Fruit fly (Drosophila melanogaster): ENCODE data around the gene Upf1.

The Upf1 gene

dm6 chrX:11917056-11917633, 12.0 kb upstream of the Upf1 start, which contains the start of gene pot:
Gene pot, minus strand, starts transcription at chrX:11917260.
- TF ChIP-seq GATAd (GFP tag; optimal IDR thresholded peaks at IDR 0.05) = no peak
- no peak for TF ChIP-seq Hnf4 (GFP tag; optimal IDR thresholded peaks at IDR 0.05)
- TF ChIP-seq jim (GFP tag; optimal IDR thresholded peaks at IDR 0.05) = no peak
- TF ChIP-seq woc (GFP tag; optimal IDR thresholded peaks at IDR 0.05) = peak; percentile 14
- no peak for TF ChIP-seq brk (GFP tag; optimal IDR thresholded peaks at IDR 0.05)
- no peak for TF ChIP-seq ey (GFP tag; optimal IDR thresholded peaks at IDR 0.05)
- TF ChIP-seq dsf (GFP tag; optimal IDR thresholded peaks at IDR 0.05; ENCODE audit: borderline replicate concordance) = no peak
- TF ChIP-seq dl (GFP tag; optimal IDR thresholded peaks at IDR 0.05; ENCODE audit: insufficient read depth in 1 of 2, partially characterized antibody in 2 of 2) = peak in 1 of 2 experiments; percentile 33
- TF ChIP-seq Dif (GFP tag; optimal IDR thresholded peaks at IDR 0.05; ENCODE audit: partially characterized antibody) = peak; percentile 18
- no peak for TF ChIP-seq Dfd (GFP tag; optimal IDR thresholded peaks at IDR 0.05)
- peak; percentile 36 for TF ChIP-seq Hr83 (GFP tag; optimal IDR thresholded peaks at IDR 0.05; ENCODE audit: poor library complexity, severe bottlenecking)
- TF ChIP-seq Myc (optimal IDR thresholded peaks at IDR 0.05) = peak; percentile 61
- no peak for TF ChIP-seq Jra (GFP tag; optimal IDR thresholded peaks at IDR 0.05)
- no peak for TF ChIP-seq foxo (GFP tag; optimal IDR thresholded peaks at IDR 0.05)
- no peak for TF ChIP-seq sage (GFP tag; optimal IDR thresholded peaks at IDR 0.05)
- TF ChIP-seq HLH106 (tag; optimal IDR thresholded peaks at IDR 0.05) = no peak
- no peak for TF ChIP-seq CrebA (GFP tag; optimal IDR thresholded peaks at IDR 0.05; ENCODE audit: borderline replicate concordance)
- TF ChIP-seq OdsH (GFP tag; optimal IDR thresholded peaks at IDR 0.05) = no peak
- TF ChIP-seq dmrt93B (GFP tag; optimal IDR thresholded peaks at IDR 0.05) = no peak
- TF ChIP-seq fru (GFP tag; optimal IDR thresholded peaks at IDR 0.05) = no peak
- TF ChIP-seq Abd-B (GFP tag; optimal IDR thresholded peaks at IDR 0.05) = no peak
- no peak for TF ChIP-seq Hr78 (GFP tag; optimal IDR thresholded peaks at IDR 0.05)
- no peak for TF ChIP-seq sv (GFP tag; optimal IDR thresholded peaks at IDR 0.05)
- TF ChIP-seq Rel (GFP tag; optimal IDR thresholded peaks at IDR 0.05) = no peak
- no peak for TF ChIP-seq Rel (tag; optimal IDR thresholded peaks at IDR 0.05)
- no peak for TF ChIP-seq br (GFP tag; optimal IDR thresholded peaks at IDR 0.05)
- no peak for TF ChIP-seq Mio (GFP tag; optimal IDR thresholded peaks at IDR 0.05)
- peak; percentile 62 for TF ChIP-seq Vsx2 (GFP tag; optimal IDR thresholded peaks at IDR 0.05; ENCODE audit: partially characterized antibody)
- no peak for TF ChIP-seq CG9705 (GFP tag; optimal IDR thresholded peaks at IDR 0.05)
- no peak for TF ChIP-seq pan (optimal IDR thresholded peaks at IDR 0.05)
- TF ChIP-seq lola (GFP tag; optimal IDR thresholded peaks at IDR 0.05) = no peak
- no peak for TF ChIP-seq N (GFP tag; optimal IDR thresholded peaks at IDR 0.05)
- no peak for TF ChIP-seq CG32264 (GFP tag; optimal IDR thresholded peaks at IDR 0.05)
- TF ChIP-seq rgr (GFP tag; optimal IDR thresholded peaks at IDR 0.05) = no peak

- TF ChIP-seq tai (GFP tag; optimal IDR thresholded peaks at IDR 0.05) (no peak), jim (GFP tag; optimal IDR thresholded peaks at IDR 0.05) (no peak), dmrt93B (GFP tag; optimal IDR thresholded peaks at IDR 0.05) (peak; percentile 84), rgr (GFP tag; optimal IDR thresholded peaks at IDR 0.05) (peak; percentile 77), N (GFP tag; optimal IDR thresholded peaks at IDR 0.05) (no peak), OdsH (GFP tag; optimal IDR thresholded peaks at IDR 0.05) (peak; percentile 84), sv (GFP tag; optimal IDR thresholded peaks at IDR 0.05) (peak; percentile 70), foxo (GFP tag; optimal IDR thresholded peaks at IDR 0.05) (peak in 1 of 2 experiments; percentile 83), Hr78 (GFP tag; optimal IDR thresholded peaks at IDR 0.05) (no peak), Myc (optimal IDR thresholded peaks at IDR 0.05) (no peak), Jra (GFP tag; optimal IDR thresholded peaks at IDR 0.05) (no peak), Mio (GFP tag; optimal IDR thresholded peaks at IDR 0.05) (no peak), woc (GFP tag; optimal IDR thresholded peaks at IDR 0.05) (peak; percentile 65), HLH106 (tag; optimal IDR thresholded peaks at IDR 0.05) (peak; percentile 96), psq (GFP tag; optimal IDR thresholded peaks at IDR 0.05) (peak; percentile 79), CG9705 (GFP tag; optimal IDR thresholded peaks at IDR 0.05) (peak; percentile 90), sage (GFP tag; optimal IDR thresholded peaks at IDR 0.05) (no peak), GATAd (GFP tag; optimal IDR thresholded peaks at IDR 0.05) (no peak), Sp1 (GFP tag; optimal IDR thresholded peaks at IDR 0.05) (peak; percentile 95), pan (optimal IDR thresholded peaks at IDR 0.05) (no peak), Abd-B (GFP tag; optimal IDR thresholded peaks at IDR 0.05) (no peak), dsf (GFP tag; optimal IDR thresholded peaks at IDR 0.05; ENCODE audit: borderline replicate concordance) (no peak), br (GFP tag; optimal IDR thresholded peaks at IDR 0.05) (peak; percentile 65), usp (GFP tag; optimal IDR thresholded peaks at IDR 0.05) (no peak), Dfd (GFP tag; optimal IDR thresholded peaks at IDR 0.05) (no peak), Rel (GFP tag; optimal IDR thresholded peaks at IDR 0.05) (no peak), Rel (tag; optimal IDR thresholded peaks at IDR 0.05) (peak; percentile 77), Dif (GFP tag; optimal IDR thresholded peaks at IDR 0.05; ENCODE audit: partially characterized antibody) (no peak), h (GFP tag; optimal IDR thresholded peaks at IDR 0.05) (peak; percentile 77), Vsx2 (GFP tag; optimal IDR thresholded peaks at IDR 0.05; ENCODE audit: partially characterized antibody) (no peak), dl (GFP tag; optimal IDR thresholded peaks at IDR 0.05; ENCODE audit: insufficient read depth in 1 of 2, partially characterized antibody in 2 of 2) (no peak), fru (GFP tag; optimal IDR thresholded peaks at IDR 0.05) (peak; percentile 77), ey (GFP tag; optimal IDR thresholded peaks at IDR 0.05) (peak; percentile 53), Hnf4 (GFP tag; optimal IDR thresholded peaks at IDR 0.05) (peak; percentile 37), CG32264 (GFP tag; optimal IDR thresholded peaks at IDR 0.05) (no peak), Hr83 (GFP tag; optimal IDR thresholded peaks at IDR 0.05; ENCODE audit: poor library complexity, severe bottlenecking) (no peak), CrebA (GFP tag; optimal IDR thresholded peaks at IDR 0.05; ENCODE audit: borderline replicate concordance) (no peak), brk (GFP tag; optimal IDR thresholded peaks at IDR 0.05) (peak; percentile 65), lola (GFP tag; optimal IDR thresholded peaks at IDR 0.05) (no peak)
Measured at dm6 chrX:11915154-11915593, 10.0 kb upstream of the Upf1 start.

Data from whole organism, wandering third instar larva.